Worm (Caenorhabditis elegans): ENCODE results near the gene peli-1.

DNA sequence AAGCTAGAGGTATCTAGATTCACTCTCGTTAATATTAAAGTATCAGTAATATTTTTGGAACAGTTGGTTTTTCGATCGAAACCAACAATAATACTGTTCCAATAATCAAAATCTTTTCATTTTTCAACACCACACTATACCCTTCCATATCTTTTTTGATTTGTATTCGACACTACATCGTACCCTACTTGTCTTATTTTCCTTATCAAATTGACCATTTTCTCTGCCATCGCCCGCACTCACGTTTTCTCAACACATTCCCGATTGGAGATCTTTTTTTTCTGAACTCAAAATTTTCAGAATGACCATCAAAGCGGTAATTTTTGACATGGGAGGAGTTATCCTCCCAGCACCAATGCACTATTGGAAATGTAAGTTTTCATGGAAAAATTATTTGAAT is 41.9 kb downstream of the peli-1 start, which contains the start of gene acds-10:
- TF ChIP-seq elt-1 (tag; optimal IDR thresholded peaks at IDR 0.05) = no peak
- TF ChIP-seq peb-1 (tag; optimal IDR thresholded peaks at IDR 0.05) = no peak
- TF ChIP-seq ama-1 (optimal IDR thresholded peaks at IDR 0.05) = no peak
- TF ChIP-seq lin-39 (tag; optimal IDR thresholded peaks at IDR 0.05) = no peak
- TF ChIP-seq fos-1 (tag; optimal IDR thresholded peaks at IDR 0.05) = peak; percentile 6
